Fruit fly (Drosophila melanogaster) whole organism, adult: Measurements from ENCODE around the gene CG5151.

Experiments used
- CG7045 ChIP-seq: fragments of 200-800 bp; sonication (Bioruptor generic); optimal IDR thresholded peaks from 2 replicates; lab custom pipeline; 2017; ENCODE audit warnings: missing biosample characterization, mild to moderate bottlenecking, missing genetic modification characterization
- Crg-1 ChIP-seq: fragments of 200-800 bp; sonication (Bioruptor generic); optimal IDR thresholded peaks from 2 replicates; lab custom pipeline; 2016; ENCODE audit warnings: missing biosample characterization, missing genetic modification characterization
- tj ChIP-seq: fragments of 200-800 bp; sonication (Bioruptor generic); optimal IDR thresholded peaks from 3 replicates; lab custom pipeline; 2017; ENCODE audit warnings: missing biosample characterization, mild to moderate bottlenecking, missing genetic modification characterization, moderate library complexity

- TF ChIP-seq Crg-1 (GFP tag; lab: Kevin White, UChicago) (no peak), tj (GFP tag; lab: Kevin White, UChicago) (no peak), CG7045 (GFP tag; lab: Kevin White, UChicago) (no peak)
Measured at dm6 chr3L:16175628-16176263, 11.2 kb upstream of the CG5151 start.
